Fruit fly (Drosophila melanogaster): ENCODE data around the gene CG31954.

Gene CG31954

dm6 chr2L:3539412-3539743, 29.5 kb upstream of the CG31954 start:
- TF ChIP-seq vvl (GFP tag; IDR thresholded peaks at IDR 0.05), result 0 out of 2 replicates have a peak, but pooled peaks have one; percentile 9
- peak; percentile 95 for TF ChIP-seq z (GFP tag; IDR thresholded peaks at IDR 0.05)
- peak; percentile 91 for TF ChIP-seq odd (GFP tag; optimal IDR thresholded peaks at IDR 0.05)
- 0 out of 2 replicates have a peak, but pooled peaks have one; percentile 13 for TF ChIP-seq amos (GFP tag; IDR thresholded peaks at IDR 0.05; ENCODE audit: partially characterized antibody)
- 0 out of 4 replicates have a peak, but pooled peaks have one; percentile 11 for TF ChIP-seq chinmo (GFP tag; IDR thresholded peaks at IDR 0.05; ENCODE audit: partially characterized antibody)
- 0 out of 2 replicates have a peak, but pooled peaks have one; percentile 27 for TF ChIP-seq CG4360 (GFP tag; IDR thresholded peaks at IDR 0.05)
- no peak for TF ChIP-seq nerfin-1 (tag; optimal IDR thresholded peaks at IDR 0.05)
- TF ChIP-seq peb (GFP tag; IDR thresholded peaks at IDR 0.05), result no peak
- TF ChIP-seq Rfx (GFP tag; IDR thresholded peaks at IDR 0.05), result 0 out of 2 replicates have a peak, but pooled peaks have one; percentile 4
- TF ChIP-seq CG11723 (GFP tag; optimal IDR thresholded peaks at IDR 0.05), result no peak
- peak; percentile 46; the same call in 1 of the 3 replicates for TF ChIP-seq CG6791 (GFP tag; IDR thresholded peaks at IDR 0.05; ENCODE audit: partially characterized antibody)
- peak in 1 of 2 experiments; percentile 9 for TF ChIP-seq Pdp1 (GFP tag; optimal IDR thresholded peaks at IDR 0.05)
- TF ChIP-seq phol (tag; optimal IDR thresholded peaks at IDR 0.05), result peak; percentile 86
- TF ChIP-seq Nf-YC (tag; optimal IDR thresholded peaks at IDR 0.05), result peak; percentile 15
- peak; percentile 90 for TF ChIP-seq CG10321 (GFP tag; IDR thresholded peaks at IDR 0.05)
- no peak for TF ChIP-seq pan (optimal IDR thresholded peaks at IDR 0.05)
- no peak for TF ChIP-seq pan (GFP tag; optimal IDR thresholded peaks at IDR 0.05 in 1 of 2, IDR thresholded peaks at IDR 0.05 in 1 of 2)
- TF ChIP-seq CG12219 (GFP tag; optimal IDR thresholded peaks at IDR 0.05), result no peak
- peak; percentile 15 for TF ChIP-seq kni (GFP tag; optimal IDR thresholded peaks at IDR 0.05)
- peak; percentile 65 for TF ChIP-seq Jarid2 (GFP tag; optimal IDR thresholded peaks at IDR 0.05)
- peak; percentile 18 for TF ChIP-seq CoRest (tag; optimal IDR thresholded peaks at IDR 0.05)
- TF ChIP-seq cg (GFP tag; optimal IDR thresholded peaks at IDR 0.05), result peak; percentile 72
- peak; percentile 67 for TF ChIP-seq Med (GFP tag)
- TF ChIP-seq bowl (GFP tag; IDR thresholded peaks at IDR 0.05), result peak; percentile 93
- peak; percentile 62 for TF ChIP-seq CG8478 (optimal IDR thresholded peaks at IDR 0.05)
- 0 out of 2 replicates have a peak, but pooled peaks have one; percentile 14 for TF ChIP-seq ara (GFP tag; IDR thresholded peaks at IDR 0.05)
- peak; percentile 69 for TF ChIP-seq CG1832 (GFP tag; optimal IDR thresholded peaks at IDR 0.05)
- TF ChIP-seq Deaf1 (tag; optimal IDR thresholded peaks at IDR 0.05), result peak; percentile 90
- peak; percentile 88 for TF ChIP-seq Adf1 (GFP tag; IDR thresholded peaks at IDR 0.05)
- TF ChIP-seq CG15479 (GFP tag; optimal IDR thresholded peaks at IDR 0.05), result peak; percentile 33
- TF ChIP-seq CG4730 (GFP tag; IDR thresholded peaks at IDR 0.05), result no peak
- TF ChIP-seq sob (GFP tag; IDR thresholded peaks at IDR 0.05), result peak; percentile 96
- no peak for TF ChIP-seq CG11398 (GFP tag; optimal IDR thresholded peaks at IDR 0.05)
- no peak for TF ChIP-seq CG8089 (GFP tag; optimal IDR thresholded peaks at IDR 0.05)
- TF ChIP-seq ewg (GFP tag; optimal IDR thresholded peaks at IDR 0.05), result peak; percentile 51
- TF ChIP-seq HLH4C (GFP tag; IDR thresholded peaks at IDR 0.05; ENCODE audit: partially characterized antibody), result peak; percentile 15; the same call in 1 of the 3 replicates
- peak; percentile 3 for TF ChIP-seq nmo (GFP tag; optimal IDR thresholded peaks at IDR 0.05)

dm6 chr2L:3538564-3539411, 28.9 kb upstream of the CG31954 start, which contains the start of gene drm:
Gene drm, plus strand, starts transcription at chr2L:3539247.
- TF ChIP-seq zfh2 (GFP tag; optimal IDR thresholded peaks at IDR 0.05), result no peak
- 0 out of 4 replicates have a peak, but pooled peaks have one; percentile 65 for TF ChIP-seq chinmo (GFP tag; IDR thresholded peaks at IDR 0.05; ENCODE audit: partially characterized antibody)
- TF ChIP-seq Kr (GFP tag; optimal IDR thresholded peaks at IDR 0.05), result peak; percentile 83
- TF ChIP-seq Nf-YA (GFP tag; IDR thresholded peaks at IDR 0.05), result peak; percentile 65
- peak; percentile 89 for TF ChIP-seq bowl (GFP tag; IDR thresholded peaks at IDR 0.05)
- peak; percentile 23 for TF ChIP-seq Abd-B (GFP tag; optimal IDR thresholded peaks at IDR 0.05)
- TF ChIP-seq Ptx1 (GFP tag; IDR thresholded peaks at IDR 0.05), result no peak
- TF ChIP-seq z (GFP tag; IDR thresholded peaks at IDR 0.05), result peak; percentile 96
- peak; percentile 53 for TF ChIP-seq Jarid2 (GFP tag; optimal IDR thresholded peaks at IDR 0.05)
- TF ChIP-seq Hand (GFP tag; optimal IDR thresholded peaks at IDR 0.05), result no peak
- peak; percentile 25 for TF ChIP-seq CG13624 (GFP tag; optimal IDR thresholded peaks at IDR 0.05)
- no peak for TF ChIP-seq CG17359 (tag; optimal IDR thresholded peaks at IDR 0.05)
- TF ChIP-seq CG2120 (GFP tag; optimal IDR thresholded peaks at IDR 0.05), result no peak
- TF ChIP-seq CG8944 (GFP tag; optimal IDR thresholded peaks at IDR 0.05), result no peak
- peak; percentile 43 for TF ChIP-seq Deaf1 (tag; optimal IDR thresholded peaks at IDR 0.05)
- no peak for TF ChIP-seq CG3407 (GFP tag; optimal IDR thresholded peaks at IDR 0.05)
- no peak for TF ChIP-seq her (GFP tag; optimal IDR thresholded peaks at IDR 0.05)
